Fruit fly (Drosophila melanogaster) whole organism, adult: ENCODE results near the gene CG12783.

Experiments
- CG11617 ChIP-seq: fragments of 200-800 bp; sonication (Bioruptor generic); optimal IDR thresholded peaks from 2 replicates; lab custom pipeline; 2017; ENCODE audit warnings: mild to moderate bottlenecking, missing biosample characterization, missing genetic modification reagents, missing genetic modification characterization
- CG12768 ChIP-seq: fragments of 200-800 bp; sonication (Bioruptor generic); optimal IDR thresholded peaks from 2 replicates; lab custom pipeline; 2017; ENCODE audit warnings: missing biosample characterization, missing genetic modification characterization, mild to moderate bottlenecking, moderate library complexity, missing genetic modification reagents
- CG1620 ChIP-seq: fragments of 200-800 bp; sonication (Bioruptor generic); optimal IDR thresholded peaks from 2 replicates; lab custom pipeline; 2016; ENCODE audit warnings: missing biosample characterization, missing genetic modification characterization
- CG33017 ChIP-seq: fragments of 200-800 bp; sonication (Bioruptor generic); optimal IDR thresholded peaks from 2 replicates; lab custom pipeline; 2018; ENCODE audit warnings: missing biosample characterization, mild to moderate bottlenecking, missing genetic modification characterization, moderate library complexity
- CG5204 ChIP-seq: fragments of 200-800 bp; sonication (Bioruptor generic); optimal IDR thresholded peaks from 2 replicates; lab custom pipeline; 2016; ENCODE audit warnings: missing biosample characterization, missing genetic modification characterization
- CG7101 ChIP-seq: fragments of 200-800 bp; sonication (Bioruptor generic); optimal IDR thresholded peaks from 2 replicates; lab custom pipeline; 2018; ENCODE audit warnings: missing biosample characterization, mild to moderate bottlenecking, missing genetic modification characterization, moderate library complexity
- Clk ChIP-seq: fragments of 200-800 bp; sonication (Bioruptor generic); optimal IDR thresholded peaks from 2 replicates; lab custom pipeline; 2017; ENCODE audit warnings: missing biosample characterization, missing genetic modification characterization
- Hr96 ChIP-seq: fragments of 200-800 bp; sonication (Bioruptor generic); optimal IDR thresholded peaks from 2 replicates; lab custom pipeline; 2016; ENCODE audit warnings: missing biosample characterization, missing genetic modification characterization
- cic ChIP-seq: fragments of 200-800 bp; sonication (Bioruptor generic); optimal IDR thresholded peaks from 2 replicates; lab custom pipeline; 2017; ENCODE audit warnings: missing biosample characterization, mild to moderate bottlenecking, missing genetic modification characterization, moderate library complexity
- cnc ChIP-seq, 2 experiments: fragments of >200 bp; optimal IDR thresholded peaks; 2 replicates each; lab custom pipeline; 2017
- kay ChIP-seq: fragments of 200-800 bp; sonication (Bioruptor generic); peaks from one replicate; lab custom pipeline; 2016; ENCODE audit warnings: missing biosample characterization, missing genetic modification characterization, borderline replicate concordance
- ovo ChIP-seq: fragments of 200-800 bp; sonication (Bioruptor generic); optimal IDR thresholded peaks from 2 replicates; lab custom pipeline; 2016; ENCODE audit warnings: missing biosample characterization, missing genetic modification characterization
- pad ChIP-seq: fragments of 200-800 bp; sonication (Bioruptor generic); optimal IDR thresholded peaks from 3 replicates; lab custom pipeline; 2017; ENCODE audit warnings: missing biosample characterization, missing genetic modification characterization, mild to moderate bottlenecking, moderate library complexity, missing genetic modification reagents
- toe ChIP-seq: fragments of 200-800 bp; sonication (Bioruptor generic); optimal IDR thresholded peaks from 2 replicates; lab custom pipeline; 2016; ENCODE audit warnings: missing biosample characterization, missing genetic modification characterization

DNA sequence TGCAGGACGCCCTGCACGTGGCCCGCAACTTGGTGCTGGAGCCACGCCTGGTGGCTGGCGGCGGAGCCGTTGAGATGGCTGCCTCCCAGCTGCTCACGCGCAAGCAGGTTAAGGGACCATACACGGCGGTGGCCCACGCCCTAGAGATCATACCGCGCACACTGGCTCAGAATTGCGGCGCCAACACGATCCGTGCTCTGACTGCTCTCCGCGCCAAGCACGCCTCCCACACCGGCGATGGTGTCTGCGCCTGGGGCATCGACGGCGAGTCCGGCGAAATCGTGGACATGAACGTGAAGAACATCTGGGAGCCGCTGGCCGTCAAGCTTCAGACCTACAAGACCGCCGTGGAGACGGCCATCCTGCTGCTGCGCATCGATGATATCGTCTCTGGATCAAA, 36.1 kb upstream of the CG12783 start:
- no peak for TF ChIP-seq cnc (optimal IDR thresholded peaks at IDR 0.05; lab: Kevin White, UChicago)
- TF ChIP-seq CG5204 (GFP tag; lab: Kevin White, UChicago): no peak
- TF ChIP-seq cic (GFP tag; lab: Kevin White, UChicago): no peak
- TF ChIP-seq CG7101: no peak
- no peak for TF ChIP-seq ovo (GFP tag; lab: Kevin White, UChicago)
- no peak for TF ChIP-seq Clk (GFP tag; lab: Kevin White, UChicago)
- no peak for TF ChIP-seq kay (GFP tag; lab: Kevin White, UChicago)
- TF ChIP-seq Hr96 (GFP tag; lab: Kevin White, UChicago): no peak
- no peak for TF ChIP-seq CG11617 (GFP tag; lab: Kevin White, UChicago)
- TF ChIP-seq CG33017 (tag; lab: Kevin White, UChicago): no peak
- no peak for TF ChIP-seq CG12768
- TF ChIP-seq toe (GFP tag; lab: Kevin White, UChicago): no peak
- no peak for TF ChIP-seq CG1620
- no peak for TF ChIP-seq pad (GFP tag; lab: Kevin White, UChicago)
